Fruit fly (Drosophila melanogaster) whole organism: Measurements from ENCODE around the gene CG13258.

Source experiments
- CG8478 ChIP-seq: fragments of >200 bp; optimal IDR thresholded peaks from 2 replicates; lab custom pipeline; 2018; ENCODE audit warnings: inconsistent platforms
- EcR ChIP-seq, 2 experiments: fragments of >200 bp; optimal IDR thresholded peaks; 2 replicates each; lab custom pipeline; 2017; ENCODE audit warnings: missing biosample characterization in 2 of 2, missing genetic modification characterization in 2 of 2, missing genetic modification reagents in 2 of 2
- pan ChIP-seq: fragments of >200 bp; optimal IDR thresholded peaks from 2 replicates; lab custom pipeline; 2017
- psq ChIP-seq: fragments of >200 bp; optimal IDR thresholded peaks from 2 replicates; lab custom pipeline; 2017

dm6 chr2L:16251598-16252131 is 41.2 kb downstream of the CG13258 start, which contains the start of gene CG46309:
- TF ChIP-seq pan (no peak), CG8478 (no peak), EcR (GFP tag; optimal IDR thresholded peaks at IDR 0.05; lab: Kevin White, UChicago) (no peak), psq (no peak)
